Worm (Caenorhabditis elegans) whole organism, L3 larva: ENCODE data around the gene W02G9.3.

Experiments
- R02D3.7 ChIP-seq: fragments of 150-350 bp; optimal IDR thresholded peaks from 2 replicates; lab custom pipeline; 2014; ENCODE audit warnings: missing biosample characterization, missing genetic modification characterization
- ZK546.5 ChIP-seq: sonication (generic microtip); optimal IDR thresholded peaks from 2 replicates; lab custom pipeline; 2017; ENCODE audit warnings: missing biosample characterization, missing genetic modification characterization
- ama-1 ChIP-seq: fragments of 150-350 bp; optimal IDR thresholded peaks from 2 replicates; lab custom pipeline; 2018
- ceh-16 ChIP-seq: sonication (generic microtip); optimal IDR thresholded peaks from 2 replicates; lab custom pipeline; 2017; ENCODE audit warnings: missing biosample characterization, missing genetic modification characterization
- ceh-28 ChIP-seq: fragments of 150-350 bp; optimal IDR thresholded peaks from 2 replicates; lab custom pipeline; 2014; ENCODE audit warnings: missing biosample characterization, missing genetic modification reagents, missing genetic modification characterization
- ceh-82 ChIP-seq: fragments of 150-350 bp; optimal IDR thresholded peaks from 2 replicates; lab custom pipeline; 2014; ENCODE audit warnings: missing biosample characterization, missing genetic modification characterization
- ceh-9 ChIP-seq: sonication (generic microtip); optimal IDR thresholded peaks from 2 replicates; lab custom pipeline; 2018; ENCODE audit warnings: missing biosample characterization, missing genetic modification characterization
- daf-12 ChIP-seq: fragments of 150-350 bp; optimal IDR thresholded peaks from 2 replicates; lab custom pipeline; 2014; ENCODE audit warnings: missing biosample characterization, missing genetic modification reagents, missing genetic modification characterization
- egl-5 ChIP-seq: fragments of 150-350 bp; optimal IDR thresholded peaks from 2 replicates; lab custom pipeline; 2017; ENCODE audit warnings: missing biosample characterization, missing genetic modification reagents, missing genetic modification characterization, inconsistent platforms
- elt-1 ChIP-seq: fragments of 150-350 bp; optimal IDR thresholded peaks from 2 replicates; lab custom pipeline; 2014; ENCODE audit warnings: missing biosample characterization, missing genetic modification characterization
- elt-2 ChIP-seq: sonication (generic microtip); optimal IDR thresholded peaks from 2 replicates; lab custom pipeline; 2016; ENCODE audit warnings: missing genetic modification reagents, mild to moderate bottlenecking, missing genetic modification characterization, missing compliant biosample characterization
- elt-3 ChIP-seq, 3 experiments: fragments of 150-350 bp in 1 of 3; sonication (generic microtip) in 2 of 3; optimal IDR thresholded peaks; 2 replicates in 2 of 3; 4 replicates in 1 of 3; lab custom pipeline; 2014 to 2017; ENCODE audit warnings: missing biosample characterization in 3 of 3, missing genetic modification characterization in 3 of 3
- eor-1 ChIP-seq, 2 experiments: fragments of 150-350 bp; optimal IDR thresholded peaks; 2 replicates each; lab custom pipeline; 2014 to 2018; ENCODE audit warnings: missing biosample characterization in 2 of 2, missing genetic modification characterization in 2 of 2
- fkh-10 ChIP-seq: sonication (generic microtip); optimal IDR thresholded peaks from 2 replicates; lab custom pipeline; 2017; ENCODE audit warnings: missing biosample characterization, missing genetic modification reagents, missing genetic modification characterization
- fkh-2 ChIP-seq: fragments of 150-350 bp; optimal IDR thresholded peaks from 2 replicates; lab custom pipeline; 2014; ENCODE audit warnings: missing biosample characterization, missing genetic modification reagents, missing genetic modification characterization
- fos-1 ChIP-seq: fragments of 150-350 bp; optimal IDR thresholded peaks from 2 replicates; lab custom pipeline; 2014; ENCODE audit warnings: missing biosample characterization, missing genetic modification characterization
- hmg-11 ChIP-seq: sonication (generic microtip); optimal IDR thresholded peaks from 2 replicates; lab custom pipeline; 2016; ENCODE audit warnings: missing genetic modification characterization, missing compliant biosample characterization
- lin-15B ChIP-seq: fragments of 150-350 bp; optimal IDR thresholded peaks from 2 replicates; lab custom pipeline; 2014; ENCODE audit warnings: missing biosample characterization, missing genetic modification characterization
- lin-39 ChIP-seq: fragments of 150-350 bp; optimal IDR thresholded peaks from 2 replicates; lab custom pipeline; 2018; ENCODE audit warnings: missing biosample characterization, missing genetic modification reagents, missing genetic modification characterization
- mdl-1 ChIP-seq: fragments of 150-350 bp; optimal IDR thresholded peaks from 2 replicates; lab custom pipeline; 2014; ENCODE audit warnings: missing biosample characterization, missing genetic modification characterization
- mml-1 ChIP-seq: fragments of 150-350 bp; sonication (generic microtip); optimal IDR thresholded peaks from 3 replicates; lab custom pipeline; 2014; ENCODE audit warnings: missing biosample characterization, missing genetic modification characterization
- nfya-1 ChIP-seq: sonication (generic microtip); optimal IDR thresholded peaks from 2 replicates; lab custom pipeline; 2017; ENCODE audit warnings: missing genetic modification characterization, mild to moderate bottlenecking, missing compliant biosample characterization, antibody characterized with exemption, moderate library complexity; ENCODE audit not compliant: insufficient read depth
- nhr-11 ChIP-seq: fragments of 150-350 bp; optimal IDR thresholded peaks from 2 replicates; lab custom pipeline; 2014; ENCODE audit warnings: missing biosample characterization, missing genetic modification characterization
- nhr-12 ChIP-seq: fragments of 150-350 bp; optimal IDR thresholded peaks from 2 replicates; lab custom pipeline; 2014; ENCODE audit warnings: missing biosample characterization, missing genetic modification characterization
- nhr-23 ChIP-seq: fragments of 150-350 bp; optimal IDR thresholded peaks from 2 replicates; lab custom pipeline; 2014; ENCODE audit warnings: missing biosample characterization, missing genetic modification reagents, missing genetic modification characterization
- nhr-237 ChIP-seq: fragments of 150-350 bp; optimal IDR thresholded peaks from 2 replicates; lab custom pipeline; 2014; ENCODE audit warnings: missing biosample characterization, missing genetic modification characterization
- nhr-43 ChIP-seq: sonication (generic microtip); optimal IDR thresholded peaks from 2 replicates; lab custom pipeline; 2016; ENCODE audit warnings: mild to moderate bottlenecking, missing genetic modification characterization, missing compliant biosample characterization; ENCODE audit not compliant: poor library complexity, severe bottlenecking
- nhr-67 ChIP-seq: fragments of 150-350 bp; optimal IDR thresholded peaks from 2 replicates; lab custom pipeline; 2014; ENCODE audit warnings: missing biosample characterization, missing genetic modification characterization
- nhr-76 ChIP-seq: fragments of 150-350 bp; sonication (generic microtip); optimal IDR thresholded peaks from 5 replicates; lab custom pipeline; 2014; ENCODE audit warnings: missing biosample characterization, missing genetic modification characterization
- pha-4 ChIP-seq: fragments of 150-350 bp; optimal IDR thresholded peaks from 2 replicates; lab custom pipeline; 2014; ENCODE audit warnings: missing biosample characterization, missing genetic modification reagents, missing genetic modification characterization
- pqm-1 ChIP-seq: fragments of 150-350 bp; optimal IDR thresholded peaks from 2 replicates; lab custom pipeline; 2017; ENCODE audit warnings: missing biosample characterization, missing genetic modification characterization, inconsistent platforms
- sea-2 ChIP-seq: fragments of 150-350 bp; sonication (generic microtip); optimal IDR thresholded peaks from 4 replicates; lab custom pipeline; 2014; ENCODE audit warnings: missing biosample characterization, missing genetic modification reagents, missing genetic modification characterization
- skn-1 ChIP-seq: fragments of 150-350 bp; optimal IDR thresholded peaks from 2 replicates; lab custom pipeline; 2014; ENCODE audit warnings: missing biosample characterization, missing genetic modification characterization
- snpc-4 ChIP-seq: fragments of 150-350 bp; optimal IDR thresholded peaks from 2 replicates; lab custom pipeline; 2014; ENCODE audit warnings: missing biosample characterization, missing genetic modification characterization
- tbx-2 ChIP-seq: sonication (generic microtip); optimal IDR thresholded peaks from 2 replicates; lab custom pipeline; 2016; ENCODE audit warnings: mild to moderate bottlenecking, missing genetic modification characterization, missing compliant biosample characterization
- unc-39 ChIP-seq: sonication (generic microtip); optimal IDR thresholded peaks from 4 replicates; lab custom pipeline; 2017; ENCODE audit warnings: missing biosample characterization, missing genetic modification characterization
- unc-62 ChIP-seq: fragments of 150-350 bp; sonication (generic microtip); optimal IDR thresholded peaks from 4 replicates; lab custom pipeline; 2014; ENCODE audit warnings: missing biosample characterization, missing genetic modification reagents, missing genetic modification characterization
- zag-1 ChIP-seq: fragments of 150-350 bp; optimal IDR thresholded peaks from 2 replicates; lab custom pipeline; 2014; ENCODE audit warnings: missing biosample characterization, missing genetic modification characterization
- ztf-11 ChIP-seq: fragments of 150-350 bp; optimal IDR thresholded peaks from 2 replicates; lab custom pipeline; 2014; ENCODE audit warnings: missing biosample characterization, missing genetic modification characterization
- ztf-4 ChIP-seq: fragments of 150-350 bp; optimal IDR thresholded peaks from 2 replicates; lab custom pipeline; 2014; ENCODE audit warnings: missing biosample characterization, missing genetic modification characterization

The W02G9.3 gene

ce11 chrV:2710192-2710591, 37.4 kb downstream of the W02G9.3 start:
- TF ChIP-seq pqm-1 (tag; lab: Kevin White, UChicago) (no peak), nfya-1 (tag; lab: Kevin White, UChicago) (peak; percentile 73)

- no peak for TF ChIP-seq nhr-237 (tag; lab: Kevin White, UChicago)
- TF ChIP-seq nhr-12 = no peak
- TF ChIP-seq unc-62 (GFP tag; lab: Kevin White, UChicago) = no peak
- no peak for TF ChIP-seq hmg-11
- TF ChIP-seq ceh-82 (tag; lab: Kevin White, UChicago) = no peak
- TF ChIP-seq nfya-1 (tag; lab: Kevin White, UChicago) = peak; percentile 14
- no peak for TF ChIP-seq snpc-4 (tag; lab: Kevin White, UChicago)
- TF ChIP-seq elt-2 (tag; lab: Kevin White, UChicago) = peak; percentile 86
- TF ChIP-seq ama-1 (lab: Kevin White, UChicago) = no peak
- no peak for TF ChIP-seq mml-1 (tag; lab: Kevin White, UChicago)
- no peak for TF ChIP-seq ztf-4 (tag; lab: Kevin White, UChicago)
- TF ChIP-seq zag-1 (tag; lab: Kevin White, UChicago) = no peak
- no peak for TF ChIP-seq pha-4 (tag; lab: Kevin White, UChicago)
- no peak for TF ChIP-seq elt-1 (tag; lab: Kevin White, UChicago)
- no peak for TF ChIP-seq ceh-9 (tag; lab: Kevin White, UChicago)
- peak; percentile 80 for TF ChIP-seq pqm-1 (tag; lab: Kevin White, UChicago)
- no peak for TF ChIP-seq fos-1 (tag; lab: Kevin White, UChicago)
- TF ChIP-seq nhr-76 (tag; lab: Kevin White, UChicago) = no peak
These were observed 38.6 kb downstream of the W02G9.3 start, which contains the start of gene C24B9.3 for ce11 chrV:2711429-2711828. Gene C24B9.3, minus strand, starts transcription at chrV:2711599.

ce11 chrV:2713532-2713931, 40.7 kb downstream of the W02G9.3 start, which contains the start of gene srt-28:
Gene srt-28, minus strand, starts transcription at chrV:2713632.
- TF ChIP-seq ceh-28 (tag; lab: Kevin White, UChicago) = no peak

ce11 chrV:2716933-2717332, 44.1 kb downstream of the W02G9.3 start:
- no peak for TF ChIP-seq fkh-2
- no peak for TF ChIP-seq skn-1 (tag; lab: Kevin White, UChicago)
- no peak for TF ChIP-seq nfya-1 (tag; lab: Kevin White, UChicago)
- TF ChIP-seq ceh-28 (tag; lab: Kevin White, UChicago) = no peak
- no peak for TF ChIP-seq lin-15B (tag; lab: Kevin White, UChicago)
- TF ChIP-seq ama-1 (lab: Kevin White, UChicago) = no peak
- TF ChIP-seq ZK546.5 (tag; lab: Kevin White, UChicago) = no peak
- no peak for TF ChIP-seq nhr-43
- no peak for TF ChIP-seq mdl-1

- TF ChIP-seq fkh-10 (GFP tag; lab: Kevin White, UChicago) (no peak), unc-62 (GFP tag; lab: Kevin White, UChicago) (no peak), nhr-67 (no peak), mdl-1 (no peak), snpc-4 (tag; lab: Kevin White, UChicago) (no peak), ceh-16 (tag; lab: Kevin White, UChicago) (no peak), nhr-23 (no peak), daf-12 (no peak), nhr-76 (tag; lab: Kevin White, UChicago) (no peak), sea-2 (GFP tag; lab: Kevin White, UChicago) (no peak), ztf-4 (tag; lab: Kevin White, UChicago) (no peak), elt-1 (tag; lab: Kevin White, UChicago) (no peak)
These were observed 46.0 kb downstream of the W02G9.3 start, which contains the start of gene srt-29 for ce11 chrV:2718688-2719185. Gene srt-29, minus strand, starts transcription at chrV:2719135.

ce11 chrV:2720763-2721162, 48.0 kb downstream of the W02G9.3 start, which contains the start of gene srt-27:
Gene srt-27, minus strand, starts transcription at chrV:2720863.
- no peak for TF ChIP-seq nhr-237 (tag; lab: Kevin White, UChicago)
- TF ChIP-seq hmg-11 = no peak
- TF ChIP-seq lin-39 (tag; lab: Kevin White, UChicago) = no peak
- TF ChIP-seq nhr-43 = no peak
- no peak for TF ChIP-seq tbx-2 (tag; lab: Kevin White, UChicago)
- no peak for TF ChIP-seq nhr-11 (tag; lab: Kevin White, UChicago)
- no peak for TF ChIP-seq fkh-2
- TF ChIP-seq daf-12 = no peak
- no peak for TF ChIP-seq egl-5 (tag; lab: Kevin White, UChicago)
- TF ChIP-seq R02D3.7 (tag; lab: Kevin White, UChicago) = no peak
- no peak for TF ChIP-seq eor-1 (tag; optimal IDR thresholded peaks at IDR 0.05; lab: Kevin White, UChicago)
- TF ChIP-seq ZK546.5 (tag; lab: Kevin White, UChicago) = no peak
- TF ChIP-seq unc-39 (tag; lab: Kevin White, UChicago) = no peak
- TF ChIP-seq elt-1 (tag; lab: Kevin White, UChicago) = no peak
- no peak for TF ChIP-seq ceh-82 (tag; lab: Kevin White, UChicago)
- no peak for TF ChIP-seq mml-1 (tag; lab: Kevin White, UChicago)
- no peak for TF ChIP-seq pqm-1 (tag; lab: Kevin White, UChicago)
- TF ChIP-seq ztf-11 = no peak
- no peak for TF ChIP-seq elt-3 (tag; optimal IDR thresholded peaks at IDR 0.05; lab: Kevin White, UChicago)
- no peak for TF ChIP-seq nhr-67
